Worm (Caenorhabditis elegans): Measurements from ENCODE around the gene F21A3.3.

The F21A3.3 gene

DNA sequence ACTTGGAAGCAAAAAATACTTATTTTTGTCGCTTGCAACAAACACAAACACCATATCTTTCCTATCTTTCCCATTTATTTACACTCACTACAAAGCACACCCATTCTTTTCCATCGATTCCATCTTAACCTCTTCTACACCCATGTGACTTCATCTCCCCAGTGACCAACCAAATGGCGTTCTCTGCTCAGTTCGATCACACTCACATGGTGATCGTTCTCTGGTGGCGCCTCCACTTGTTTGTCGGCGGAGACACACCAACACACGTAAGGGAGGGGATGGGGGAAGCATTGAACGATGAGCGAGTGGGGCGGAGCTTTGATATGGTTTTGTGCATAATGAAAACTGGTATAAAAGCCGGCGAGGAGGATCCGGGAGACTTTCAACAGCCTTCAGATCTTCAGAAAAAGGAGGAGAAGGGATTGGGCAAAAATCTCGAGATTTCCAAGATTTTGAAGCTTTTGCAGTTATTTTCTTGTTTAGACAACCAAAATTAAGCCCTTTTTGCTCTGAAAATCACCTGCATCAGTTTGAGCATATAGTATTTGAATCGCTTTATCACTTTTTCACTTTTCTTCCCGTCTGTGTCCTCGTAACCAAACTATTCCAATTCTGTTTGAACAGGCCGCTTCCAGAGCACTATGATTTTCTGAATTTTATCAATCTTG is 49.1 kb downstream of the F21A3.3 start (continued):
- TF ChIP-seq lin-35 (GFP tag; optimal IDR thresholded peaks at IDR 0.05): peak in 1 of 3 experiments; percentile 38
- no peak for TF ChIP-seq Y95B8A.8 (GFP tag; IDR thresholded peaks at IDR 0.05)
- TF ChIP-seq mcd-1 (GFP tag; IDR thresholded peaks at IDR 0.05): 0 out of 2 replicates have a peak, but pooled peaks have one; percentile 4
- no peak for TF ChIP-seq athp-1 (tag; optimal IDR thresholded peaks at IDR 0.05)
- peak; percentile 37 for TF ChIP-seq lin-54 (GFP tag; optimal IDR thresholded peaks at IDR 0.05)
- TF ChIP-seq K12H6.12 (tag; optimal IDR thresholded peaks at IDR 0.05): peak; percentile 78
- no peak for TF ChIP-seq efl-1 (GFP tag; optimal IDR thresholded peaks at IDR 0.05)
- TF ChIP-seq Y79H2A.3 (GFP tag; conservative IDR thresholded peaks at IDR 0.05): no peak
- no peak for TF ChIP-seq pha-4 (tag; optimal IDR thresholded peaks at IDR 0.05)
- no peak for TF ChIP-seq bed-2 (GFP tag; IDR thresholded peaks at IDR 0.05)
- peak; percentile 55 for TF ChIP-seq chd-7 (tag; optimal IDR thresholded peaks at IDR 0.05)
- no peak for TF ChIP-seq ccch-3 (GFP tag; optimal IDR thresholded peaks at IDR 0.05)
- no peak for TF ChIP-seq atf-7 (tag; optimal IDR thresholded peaks at IDR 0.05)
- TF ChIP-seq madf-10 (tag; optimal IDR thresholded peaks at IDR 0.05): peak; percentile 14
- peak; percentile 52 for TF ChIP-seq ZK185.1 (tag; optimal IDR thresholded peaks at IDR 0.05; ENCODE audit: poor library complexity, severe bottlenecking)
- no peak for TF ChIP-seq mes-4 (tag; optimal IDR thresholded peaks at IDR 0.05)
- TF ChIP-seq lir-1 (GFP tag; conservative IDR thresholded peaks at IDR 0.05): peak; percentile 54; the same call in 1 of the 2 replicates
- TF ChIP-seq zim-3 (tag; optimal IDR thresholded peaks at IDR 0.05): no peak
- TF ChIP-seq nhr-27 (tag; optimal IDR thresholded peaks at IDR 0.05): no peak
- no peak for TF ChIP-seq madf-6 (GFP tag; IDR thresholded peaks at IDR 0.05)
- no peak for TF ChIP-seq xnd-1 (tag; optimal IDR thresholded peaks at IDR 0.05)
- TF ChIP-seq pbrm-1 (GFP tag; IDR thresholded peaks at IDR 0.05): no peak
- TF ChIP-seq nhr-80 (tag; optimal IDR thresholded peaks at IDR 0.05): peak; percentile 47

DNA sequence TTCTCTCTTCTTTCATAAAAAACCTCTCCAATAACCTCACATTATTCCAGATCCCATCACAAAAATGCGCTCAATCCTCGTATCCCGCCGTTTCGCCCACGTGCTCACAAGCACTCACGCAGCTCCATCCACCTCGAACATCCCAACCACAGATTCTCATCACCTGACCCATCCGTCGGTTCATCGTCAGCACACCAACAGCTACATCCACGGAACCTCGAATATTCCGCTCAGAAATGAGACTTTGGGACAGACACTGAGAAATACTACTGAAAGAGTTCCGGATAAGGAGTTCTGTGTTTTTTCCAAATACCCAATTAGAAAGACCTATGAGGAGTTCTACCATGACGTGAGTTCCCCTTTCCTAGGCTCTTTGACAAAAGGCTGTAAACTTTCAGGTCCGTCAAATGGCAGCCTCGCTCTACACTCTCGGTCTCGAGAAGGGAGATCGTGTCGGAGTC is 49.9 kb downstream of the F21A3.3 start, which contains the start of gene acs-2:
Gene acs-2, plus strand, starts transcription at position 51 of the 461 bp plus-strand sequence.
- TF ChIP-seq him-1 (tag; optimal IDR thresholded peaks at IDR 0.05): no peak
- peak; percentile 85 for TF ChIP-seq ama-1 (optimal IDR thresholded peaks at IDR 0.05)
- no peak for TF ChIP-seq ama-1 (GFP tag; optimal IDR thresholded peaks at IDR 0.05)
- TF ChIP-seq Y56A3A.18 (GFP tag; IDR thresholded peaks at IDR 0.05): no peak
- no peak for TF ChIP-seq ceh-27 (GFP tag; optimal IDR thresholded peaks at IDR 0.05)
- TF ChIP-seq let-526 (GFP tag; IDR thresholded peaks at IDR 0.05): no peak
- TF ChIP-seq nhr-90 (tag; optimal IDR thresholded peaks at IDR 0.05): no peak
- no peak for TF ChIP-seq attf-5 (GFP tag; optimal IDR thresholded peaks at IDR 0.05)
- TF ChIP-seq hsf-1 (GFP tag; IDR thresholded peaks at IDR 0.05): peak; percentile 32; the same call in 1 of the 2 replicates
- TF ChIP-seq rec-8 (tag; optimal IDR thresholded peaks at IDR 0.05): no peak
- TF ChIP-seq lag-1 (GFP tag; IDR thresholded peaks at IDR 0.05): no peak
- no peak for TF ChIP-seq madf-10 (tag; optimal IDR thresholded peaks at IDR 0.05)

DNA sequence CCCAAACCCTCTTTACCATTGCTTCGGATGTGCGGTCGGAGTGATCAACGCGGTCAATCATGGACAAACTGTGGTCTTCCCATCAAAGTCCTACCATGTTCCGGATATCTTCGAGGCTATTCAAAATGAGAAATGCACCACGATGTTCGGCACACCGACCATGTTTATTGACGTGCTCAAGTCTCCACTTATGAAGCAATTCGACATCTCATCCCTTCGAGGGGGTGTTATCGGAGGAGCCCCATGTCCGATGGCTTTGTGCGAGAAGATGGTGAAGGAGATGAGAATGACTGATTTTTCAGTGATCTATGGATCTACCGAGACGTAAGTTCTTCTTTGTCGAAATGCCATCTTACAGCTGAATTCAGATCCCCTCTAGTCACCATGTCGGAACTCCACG is 50.9 kb downstream of the F21A3.3 start:
- TF ChIP-seq nfyb-1 (GFP tag; IDR thresholded peaks at IDR 0.05): no peak
- TF ChIP-seq ama-1 (optimal IDR thresholded peaks at IDR 0.05): peak; percentile 42
- no peak for TF ChIP-seq ama-1 (GFP tag; optimal IDR thresholded peaks at IDR 0.05)

Data from whole organism, young adult.